Fruit fly (Drosophila melanogaster) whole organism, wandering third instar larva: ENCODE measurements around the gene CG7778.

Experiments used
- Hnf4 ChIP-seq: fragments of 200-800 bp; sonication (Bioruptor generic); optimal IDR thresholded peaks from 2 replicates; lab custom pipeline; 2016; ENCODE audit warnings: missing biosample characterization, mild to moderate bottlenecking, missing genetic modification characterization
- Hr78 ChIP-seq: fragments of >200 bp; optimal IDR thresholded peaks from 2 replicates; lab custom pipeline; 2017; ENCODE audit warnings: missing biosample characterization, missing genetic modification characterization
- Hr83 ChIP-seq: fragments of 200-300 bp; sonication (Bioruptor generic); optimal IDR thresholded peaks from 2 replicates; lab custom pipeline; 2016; ENCODE audit warnings: missing biosample characterization, mild to moderate bottlenecking, missing genetic modification characterization, moderate library complexity; ENCODE audit not compliant: poor library complexity, severe bottlenecking
- N ChIP-seq: fragments of >200 bp; optimal IDR thresholded peaks from 2 replicates; lab custom pipeline; 2018; ENCODE audit warnings: missing biosample characterization, missing external identifiers, missing genetic modification characterization
- dl ChIP-seq, 2 experiments: fragments of 175-275, 200-275 bp in 1 of 2; fragments of 200-275 bp in 1 of 2; sonication (Bioruptor generic); optimal IDR thresholded peaks; lab custom pipeline; 2018; ENCODE audit warnings: mild to moderate bottlenecking in 2 of 2, missing biosample characterization in 2 of 2, missing genetic modification characterization in 2 of 2, moderate library complexity in 2 of 2; ENCODE audit not compliant: partially characterized antibody in 2 of 2, insufficient read depth in 1 of 2

dm6 chr2L:8346260-8346659 lies at the start of gene CG7778:
- TF ChIP-seq N (GFP tag; lab: Kevin White, UChicago) (no peak), Hr83 (GFP tag; lab: Kevin White, UChicago) (no peak), Hnf4 (no peak), Hr78 (GFP tag; lab: Kevin White, UChicago) (no peak), dl (GFP tag; optimal IDR thresholded peaks at IDR 0.05; lab: Kevin White, UChicago; ENCODE audit: insufficient read depth in 1 of 2, partially characterized antibody in 2 of 2) (no peak)
